Fruit fly (Drosophila melanogaster): ENCODE results near the gene CAH2.

Gene CAH2

DNA sequence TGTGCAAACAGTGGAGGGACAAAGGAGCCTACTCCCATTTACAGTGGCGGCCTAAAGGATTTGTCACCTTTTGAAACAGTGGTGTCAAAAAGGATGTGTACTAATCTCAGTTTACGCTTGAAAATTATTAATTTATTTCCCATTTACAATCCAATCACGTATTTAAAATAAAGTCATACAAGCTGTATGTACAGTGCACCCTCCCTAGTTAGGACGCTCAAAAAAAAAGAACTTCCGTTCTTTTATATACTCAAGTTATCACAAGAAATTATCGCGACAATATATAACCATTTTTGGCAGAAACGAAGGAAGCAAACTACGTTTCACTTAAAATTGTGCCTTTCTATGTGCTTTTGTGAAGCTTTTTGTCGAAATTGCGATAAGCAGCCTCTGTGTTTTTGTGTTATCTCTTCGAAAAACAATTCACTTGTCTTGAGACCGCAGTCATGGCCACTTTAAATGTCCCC is 38.1 kb upstream of the CAH2 start (continued):
- no peak for TF ChIP-seq CG1832 (GFP tag; optimal IDR thresholded peaks at IDR 0.05)
- TF ChIP-seq lab (GFP tag; optimal IDR thresholded peaks at IDR 0.05) = peak; percentile 70
- TF ChIP-seq CG3995 (GFP tag; optimal IDR thresholded peaks at IDR 0.05) = peak; percentile 22
- TF ChIP-seq CG17912 (GFP tag; optimal IDR thresholded peaks at IDR 0.05) = no peak
- peak; percentile 15 for TF ChIP-seq CG15696 (tag; optimal IDR thresholded peaks at IDR 0.05)
- TF ChIP-seq CG3065 (GFP tag; optimal IDR thresholded peaks at IDR 0.05) = no peak
- no peak for TF ChIP-seq CG12744 (GFP tag; optimal IDR thresholded peaks at IDR 0.05)
- no peak for TF ChIP-seq CG13123 (GFP tag; optimal IDR thresholded peaks at IDR 0.05)
- no peak for TF ChIP-seq lov (optimal IDR thresholded peaks at IDR 0.05)
- no peak for TF ChIP-seq lov (GFP tag; IDR thresholded peaks at IDR 0.05)
- TF ChIP-seq CG10654 (GFP tag; optimal IDR thresholded peaks at IDR 0.05) = no peak
- TF ChIP-seq CG4730 (GFP tag; IDR thresholded peaks at IDR 0.05) = no peak
- TF ChIP-seq Mad (GFP tag; optimal IDR thresholded peaks at IDR 0.05) = no peak
- peak in 1 of 2 experiments; percentile 36 for TF ChIP-seq bsh (GFP tag; optimal IDR thresholded peaks at IDR 0.05)
- peak; percentile 11 for TF ChIP-seq CG34376 (GFP tag; optimal IDR thresholded peaks at IDR 0.05)
- TF ChIP-seq ATbp (GFP tag; optimal IDR thresholded peaks at IDR 0.05) = peak; percentile 49
- peak; percentile 60 for TF ChIP-seq Xbp1 (GFP tag; optimal IDR thresholded peaks at IDR 0.05)
- TF ChIP-seq HmgD (GFP tag; optimal IDR thresholded peaks at IDR 0.05) = no peak
- no peak for TF ChIP-seq H15 (GFP tag; IDR thresholded peaks at IDR 0.05)
- no peak for TF ChIP-seq bowl (GFP tag; IDR thresholded peaks at IDR 0.05)
- TF ChIP-seq CG11504 (tag; optimal IDR thresholded peaks at IDR 0.05) = no peak
- peak; percentile 78 for TF ChIP-seq sens (GFP tag)
- no peak for TF ChIP-seq YL-1 (GFP tag; optimal IDR thresholded peaks at IDR 0.05)
- TF ChIP-seq CG4360 (GFP tag; IDR thresholded peaks at IDR 0.05) = no peak
- no peak for TF ChIP-seq CG11696 (GFP tag; IDR thresholded peaks at IDR 0.05)
- 0 out of 2 replicates have a peak, but pooled peaks have one; percentile 28 for TF ChIP-seq CG10366 (GFP tag; IDR thresholded peaks at IDR 0.05)
- TF ChIP-seq CG17186 (GFP tag; optimal IDR thresholded peaks at IDR 0.05) = no peak
- no peak for TF ChIP-seq Bgb (GFP tag; IDR thresholded peaks at IDR 0.05; ENCODE audit: partially characterized antibody)
- TF ChIP-seq B-H1 (GFP tag; IDR thresholded peaks at IDR 0.05) = no peak
- no peak for TF ChIP-seq Sry-β (GFP tag; optimal IDR thresholded peaks at IDR 0.05)
- TF ChIP-seq CG1647 (GFP tag; optimal IDR thresholded peaks at IDR 0.05) = peak; percentile 7
- no peak for TF ChIP-seq CG12236 (GFP tag; optimal IDR thresholded peaks at IDR 0.05)
- no peak for TF ChIP-seq CG7963 (GFP tag; IDR thresholded peaks at IDR 0.05; ENCODE audit: partially characterized antibody)
- peak; percentile 43; the same call in 1 of the 2 replicates for TF ChIP-seq CG31441 (GFP tag; IDR thresholded peaks at IDR 0.05)
- no peak for TF ChIP-seq slou (GFP tag; optimal IDR thresholded peaks at IDR 0.05)
- peak; percentile 29 for TF ChIP-seq Hand (GFP tag; optimal IDR thresholded peaks at IDR 0.05)
- peak; percentile 56 for TF ChIP-seq CG30403 (GFP tag; optimal IDR thresholded peaks at IDR 0.05)
- TF ChIP-seq CG33557 (GFP tag; optimal IDR thresholded peaks at IDR 0.05) = peak; percentile 2
- TF ChIP-seq CG15479 (GFP tag; optimal IDR thresholded peaks at IDR 0.05) = no peak
- TF ChIP-seq Doc2 (GFP tag; IDR thresholded peaks at IDR 0.05) = no peak
- TF ChIP-seq B-H2 (GFP tag; optimal IDR thresholded peaks at IDR 0.05) = no peak
- no peak for TF ChIP-seq bbx (GFP tag; IDR thresholded peaks at IDR 0.05; ENCODE audit: partially characterized antibody)
- TF ChIP-seq CG12299 (tag; optimal IDR thresholded peaks at IDR 0.05) = no peak
- TF ChIP-seq caup (GFP tag; optimal IDR thresholded peaks at IDR 0.05; ENCODE audit: severe bottlenecking) = peak; percentile 2
- peak; percentile 77 for TF ChIP-seq CG2678 (tag; optimal IDR thresholded peaks at IDR 0.05)
- peak; percentile 70 for TF ChIP-seq CG7839 (tag; optimal IDR thresholded peaks at IDR 0.05)
- peak; percentile 31 for TF ChIP-seq nmo (GFP tag; optimal IDR thresholded peaks at IDR 0.05)
- TF ChIP-seq CG11695 (GFP tag; IDR thresholded peaks at IDR 0.05) = no peak; the same call in 2 of the 3 replicates
- TF ChIP-seq Ptx1 (GFP tag; IDR thresholded peaks at IDR 0.05) = peak; percentile 62
- TF ChIP-seq pb (GFP tag; optimal IDR thresholded peaks at IDR 0.05) = peak; percentile 15
- peak; percentile 59 for TF ChIP-seq CG6689 (GFP tag; IDR thresholded peaks at IDR 0.05)
